Fruit fly (Drosophila melanogaster) whole organism: Measurements from ENCODE around the gene Pfas.

ENCODE experiments used
- CG8478 ChIP-seq: fragments of >200 bp; optimal IDR thresholded peaks from 2 replicates; lab custom pipeline; 2018; ENCODE audit warnings: inconsistent platforms
- Dll ChIP-seq: fragments of >200 bp; optimal IDR thresholded peaks from 2 replicates; lab custom pipeline; 2017
- EcR ChIP-seq, 2 experiments: fragments of >200 bp; optimal IDR thresholded peaks; 2 replicates each; lab custom pipeline; 2017; ENCODE audit warnings: missing biosample characterization in 2 of 2, missing genetic modification characterization in 2 of 2, missing genetic modification reagents in 2 of 2
- pan ChIP-seq: fragments of >200 bp; optimal IDR thresholded peaks from 2 replicates; lab custom pipeline; 2017
- usp ChIP-seq: fragments of >200 bp; optimal IDR thresholded peaks from 2 replicates; lab custom pipeline; 2017; ENCODE audit warnings: missing biosample characterization, missing genetic modification characterization, mixed read lengths

dm6 chr2L:6075345-6075744 is 29.5 kb upstream of the Pfas start:
- TF ChIP-seq CG8478 (no peak), pan (no peak), EcR (GFP tag; optimal IDR thresholded peaks at IDR 0.05; lab: Kevin White, UChicago) (no peak), Dll (lab: Kevin White, UChicago) (no peak), usp (GFP tag; lab: Kevin White, UChicago) (no peak)
